Worm (Caenorhabditis elegans) whole organism, early embryonic: ENCODE data around the gene cng-1.
"Not testable (repeated sequence)": the region's sequence is repeated elsewhere in the genome, so short reads cannot be mapped to it uniquely, and the experiment has no call there.

Experiments
- F13C5.2 ChIP-seq: sonication (generic microtip); optimal IDR thresholded peaks from 2 replicates; lab custom pipeline; 2017; ENCODE audit warnings: mild to moderate bottlenecking, missing genetic modification characterization, inconsistent platforms, missing compliant biosample characterization
- ama-1 ChIP-seq: fragments of 150-350 bp; optimal IDR thresholded peaks from 2 replicates; lab custom pipeline; 2014
- hmg-4 ChIP-seq: fragments of 200-800 bp; sonication (Bioruptor generic); optimal IDR thresholded peaks from 2 replicates; lab custom pipeline; 2018; ENCODE audit warnings: mild to moderate bottlenecking, missing genetic modification characterization, missing compliant biosample characterization
- pes-1 ChIP-seq: fragments of 200-800 bp; sonication (Bioruptor generic); IDR thresholded peaks from 2 replicates; pipeline ENCODE4 v1.3.6; 2022; ENCODE audit warnings: missing genetic modification reagents, missing genetic modification characterization, missing compliant biosample characterization
- scrt-1 ChIP-seq: fragments of 200-800 bp; sonication (Bioruptor generic); IDR thresholded peaks from 2 replicates; pipeline ENCODE4 v1.3.6; 2022; ENCODE audit warnings: missing genetic modification characterization, missing compliant biosample characterization
- tra-4 ChIP-seq: sonication (generic microtip); optimal IDR thresholded peaks from 2 replicates; lab custom pipeline; 2017; ENCODE audit warnings: missing genetic modification characterization, missing compliant biosample characterization

- TF ChIP-seq tra-4 (tag; lab: Kevin White, UChicago); scrt-1; pes-1; ama-1 (lab: Kevin White, UChicago); hmg-4 (GFP tag; lab: Kevin White, UChicago); F13C5.2 (tag; lab: Kevin White, UChicago): not testable (repeated sequence)
Measured at ce11 chrV:15036769-15037168, 5.5 kb upstream of the cng-1 start, which contains the start of gene melo-3.
